Fruit fly (Drosophila melanogaster) whole organism, embryonic: ENCODE measurements around the gene PIG-S.

ENCODE experiments used
- Atf3 ChIP-seq: fragments of 200-800 bp; sonication (Bioruptor generic); optimal IDR thresholded peaks from 3 replicates; lab custom pipeline; 2016; ENCODE audit warnings: missing biosample characterization, missing genetic modification characterization
- BtbVII ChIP-seq: fragments of 200-800 bp; sonication (Bioruptor generic); optimal IDR thresholded peaks from 3 replicates; lab custom pipeline; 2017; ENCODE audit warnings: missing biosample characterization, mild to moderate bottlenecking, missing genetic modification characterization
- CG11456 ChIP-seq: fragments of 200-800 bp; sonication (Bioruptor generic); IDR thresholded peaks from 3 replicates; pipeline ENCODE4 v1.3.6; 2022; ENCODE audit warnings: missing biosample characterization, missing genetic modification characterization
- CG11695 ChIP-seq: fragments of 200-800 bp; sonication (Bioruptor generic); IDR thresholded peaks from 3 replicates; pipeline ENCODE4 v1.3.6; 2022; ENCODE audit warnings: missing biosample characterization, missing genetic modification characterization
- CG14667 ChIP-seq: fragments of 200-800 bp; sonication (Bioruptor generic); IDR thresholded peaks from 2 replicates; pipeline ENCODE4 v1.3.6; 2022; ENCODE audit warnings: missing biosample characterization, missing genetic modification characterization
- CG15073 ChIP-seq: fragments of 200-800 bp; sonication (Bioruptor generic); optimal IDR thresholded peaks from 2 replicates; lab custom pipeline; 2016; ENCODE audit warnings: missing biosample characterization, missing genetic modification characterization
- CG16863 ChIP-seq: fragments of 200-800 bp; sonication (Bioruptor generic); optimal IDR thresholded peaks from 3 replicates; lab custom pipeline; 2016; ENCODE audit warnings: missing biosample characterization, missing genetic modification characterization
- CG18764 ChIP-seq: fragments of 200-800 bp; sonication (Bioruptor generic); optimal IDR thresholded peaks from 3 replicates; lab custom pipeline; 2016; ENCODE audit warnings: missing biosample characterization, missing genetic modification characterization
- CG2120 ChIP-seq: fragments of 200-800 bp; sonication (Bioruptor generic); optimal IDR thresholded peaks from 3 replicates; lab custom pipeline; 2016; ENCODE audit warnings: missing biosample characterization, missing genetic modification characterization
- CG3065 ChIP-seq: fragments of 200-800 bp; sonication (Bioruptor generic); optimal IDR thresholded peaks from 2 replicates; lab custom pipeline; 2016; ENCODE audit warnings: missing biosample characterization, missing genetic modification characterization
- CG34422 ChIP-seq: fragments of 200-800 bp; sonication (Bioruptor generic); IDR thresholded peaks from 3 replicates; pipeline ENCODE4 v1.3.6; 2022; ENCODE audit warnings: missing biosample characterization, missing genetic modification characterization
- CG5180 ChIP-seq: fragments of 200-800 bp; sonication (Bioruptor generic); optimal IDR thresholded peaks from 3 replicates; lab custom pipeline; 2017; ENCODE audit warnings: missing biosample characterization, missing genetic modification characterization, mild to moderate bottlenecking, moderate library complexity, missing genetic modification reagents
- CG6175 ChIP-seq: fragments of 200-800 bp; sonication (Bioruptor generic); IDR thresholded peaks from 3 replicates; pipeline ENCODE4 v1.3.6; 2022; ENCODE audit warnings: missing biosample characterization, missing genetic modification characterization
- CG6765 ChIP-seq: fragments of 200-800 bp; sonication (Bioruptor generic); optimal IDR thresholded peaks from 3 replicates; lab custom pipeline; 2017; ENCODE audit warnings: missing biosample characterization, mild to moderate bottlenecking, missing genetic modification characterization
- CG7786 ChIP-seq: fragments of 200-800 bp; sonication (Bioruptor generic); optimal IDR thresholded peaks from 2 replicates; lab custom pipeline; 2016; ENCODE audit warnings: missing biosample characterization, missing genetic modification characterization
- CG8281 ChIP-seq: fragments of 200-800 bp; sonication (Bioruptor generic); optimal IDR thresholded peaks from 2 replicates; lab custom pipeline; 2018; ENCODE audit warnings: missing biosample characterization, mild to moderate bottlenecking, missing genetic modification characterization, moderate library complexity
- CHES-1-like ChIP-seq: fragments of 200-800 bp; sonication (Bioruptor generic); optimal IDR thresholded peaks from 2 replicates; lab custom pipeline; 2016; ENCODE audit warnings: missing biosample characterization, missing genetic modification characterization
- CTCF ChIP-seq: fragments of 200-800 bp; sonication (Bioruptor generic); optimal IDR thresholded peaks from 2 replicates; lab custom pipeline; 2017; ENCODE audit warnings: missing biosample characterization, mild to moderate bottlenecking, missing genetic modification characterization, moderate library complexity
- Chrac-16 ChIP-seq: fragments of 200-800 bp; sonication (Bioruptor generic); optimal IDR thresholded peaks from 3 replicates; lab custom pipeline; 2016; ENCODE audit warnings: missing biosample characterization, missing genetic modification characterization
- CkIIα-i1 ChIP-seq: fragments of 200-800 bp; sonication (Bioruptor generic); IDR thresholded peaks from 2 replicates; pipeline ENCODE4 v1.3.6; 2022; ENCODE audit warnings: missing biosample characterization, missing genetic modification characterization
- D ChIP-seq, 2 experiments: fragments of 200-800 bp in 1 of 2; fragments of >200 bp in 1 of 2; sonication (Bioruptor generic) in 1 of 2; optimal IDR thresholded peaks; 2 replicates in 1 of 2; 3 replicates in 1 of 2; lab custom pipeline; 2017; ENCODE audit warnings: mild to moderate bottlenecking in 1 of 2, missing biosample characterization in 1 of 2, missing genetic modification characterization in 1 of 2, missing genetic modification reagents in 1 of 2
- D19A ChIP-seq: fragments of 200-800 bp; optimal IDR thresholded peaks from 3 replicates; lab custom pipeline; 2019; ENCODE audit warnings: missing biosample characterization, mild to moderate bottlenecking, missing genetic modification characterization, moderate library complexity
- Dek ChIP-seq: fragments of 200-800 bp; sonication (Bioruptor generic); optimal IDR thresholded peaks from 3 replicates; lab custom pipeline; 2019; ENCODE audit warnings: missing biosample characterization, mild to moderate bottlenecking, missing genetic modification characterization, moderate library complexity
- Dfd ChIP-seq, 2 experiments: fragments of >200 bp; optimal IDR thresholded peaks; 2 replicates each; lab custom pipeline; 2017; ENCODE audit warnings: missing biosample characterization in 2 of 2, missing genetic modification characterization in 2 of 2
- Dip2 ChIP-seq: fragments of 200-800 bp; sonication (Bioruptor generic); IDR thresholded peaks from 2 replicates; pipeline ENCODE4 v1.3.6; 2022; ENCODE audit warnings: missing biosample characterization, missing genetic modification characterization
- Dip3 ChIP-seq: fragments of 200-800 bp; sonication (Bioruptor generic); optimal IDR thresholded peaks from 3 replicates; lab custom pipeline; 2016; ENCODE audit warnings: missing biosample characterization, missing genetic modification characterization
- H15 ChIP-seq: fragments of 200-800 bp; sonication (Bioruptor generic); IDR thresholded peaks from 3 replicates; pipeline ENCODE4 v1.3.6; 2022; ENCODE audit warnings: missing biosample characterization, missing genetic modification characterization
- Hr3 ChIP-seq: fragments of 200-800 bp; sonication (Bioruptor generic); optimal IDR thresholded peaks from 3 replicates; lab custom pipeline; 2016; ENCODE audit warnings: missing biosample characterization, missing genetic modification characterization
- Mad ChIP-seq: fragments of 200-800 bp; sonication (Bioruptor generic); optimal IDR thresholded peaks from 2 replicates; lab custom pipeline; 2016; ENCODE audit warnings: missing biosample characterization, missing genetic modification characterization
- Nf-YC ChIP-seq: fragments of 200-800 bp; optimal IDR thresholded peaks from 3 replicates; lab custom pipeline; 2019; ENCODE audit warnings: missing biosample characterization, mild to moderate bottlenecking, missing genetic modification characterization, moderate library complexity
- aop ChIP-seq: fragments of 200-800 bp; sonication (Bioruptor generic); IDR thresholded peaks from 2 replicates; pipeline ENCODE4 v1.3.6; 2022; ENCODE audit warnings: missing biosample characterization, missing genetic modification characterization
- dati ChIP-seq: fragments of 200-800 bp; sonication (Bioruptor generic); IDR thresholded peaks from 2 replicates; pipeline ENCODE4 v1.3.6; 2022; ENCODE audit warnings: missing biosample characterization, missing genetic modification characterization
- eve ChIP-seq, 2 experiments: fragments of >200 bp; optimal IDR thresholded peaks; 2 replicates each; lab custom pipeline; 2017; ENCODE audit warnings: missing biosample characterization in 2 of 2, missing genetic modification characterization in 2 of 2
- ewg ChIP-seq: fragments of 200-800 bp; sonication (Bioruptor generic); optimal IDR thresholded peaks from 3 replicates; lab custom pipeline; 2017; ENCODE audit warnings: mild to moderate bottlenecking, missing biosample characterization, missing genetic modification reagents, missing genetic modification characterization
- fd64A ChIP-seq: fragments of 200-800 bp; sonication (Bioruptor generic); optimal IDR thresholded peaks from 3 replicates; lab custom pipeline; 2018; ENCODE audit warnings: missing biosample characterization, mild to moderate bottlenecking, missing genetic modification characterization
- hbn ChIP-seq: fragments of 200-800 bp; sonication (Bioruptor generic); IDR thresholded peaks from 2 replicates; pipeline ENCODE4 v1.3.6; 2022; ENCODE audit warnings: missing biosample characterization, missing genetic modification characterization; ENCODE audit not compliant: partially characterized antibody
- jigr1 ChIP-seq: fragments of 200-800 bp; sonication (Bioruptor generic); IDR thresholded peaks from 3 replicates; pipeline ENCODE4 v1.3.6; 2022; ENCODE audit warnings: missing biosample characterization, missing genetic modification characterization
- lbe ChIP-seq: fragments of 200-800 bp; sonication (Bioruptor generic); optimal IDR thresholded peaks from 2 replicates; lab custom pipeline; 2016; ENCODE audit warnings: missing biosample characterization, mild to moderate bottlenecking, missing genetic modification characterization
- lola ChIP-seq, 3 experiments: fragments of >200 bp in 2 of 3; fragments of 200-800 bp in 1 of 3; sonication (Bioruptor generic) in 1 of 3; optimal IDR thresholded peaks; 2 replicates each; lab custom pipeline; 2017 to 2019; ENCODE audit warnings: missing biosample characterization in 3 of 3, missing genetic modification characterization in 3 of 3, mild to moderate bottlenecking in 1 of 3, moderate library complexity in 1 of 3
- mam ChIP-seq: fragments of 200-800 bp; sonication (Bioruptor generic); optimal IDR thresholded peaks from 3 replicates; lab custom pipeline; 2016; ENCODE audit warnings: missing biosample characterization, missing genetic modification characterization
- oc ChIP-seq: fragments of 200-800 bp; sonication (Bioruptor generic); optimal IDR thresholded peaks from 2 replicates; lab custom pipeline; 2018; ENCODE audit warnings: missing biosample characterization, mild to moderate bottlenecking, missing genetic modification characterization, moderate library complexity
- pita ChIP-seq: fragments of 200-800 bp; sonication (Bioruptor generic); optimal IDR thresholded peaks from 2 replicates; lab custom pipeline; 2017; ENCODE audit warnings: missing biosample characterization, mild to moderate bottlenecking, missing genetic modification characterization
- scrt ChIP-seq: fragments of 200-800 bp; sonication (Bioruptor generic); optimal IDR thresholded peaks from 2 replicates; lab custom pipeline; 2018; ENCODE audit warnings: missing biosample characterization, mild to moderate bottlenecking, missing genetic modification characterization, moderate library complexity
- shn ChIP-seq: fragments of 200-800 bp; sonication (Bioruptor generic); optimal IDR thresholded peaks from 3 replicates; lab custom pipeline; 2016; ENCODE audit warnings: missing biosample characterization, missing genetic modification characterization
- sna ChIP-seq: fragments of 200-800 bp; sonication (Bioruptor generic); IDR thresholded peaks from 2 replicates; pipeline ENCODE4 v1.3.6; 2022; ENCODE audit warnings: missing biosample characterization, missing genetic modification characterization; ENCODE audit not compliant: partially characterized antibody
- tap ChIP-seq: fragments of 200-800 bp; optimal IDR thresholded peaks from 3 replicates; lab custom pipeline; 2019; ENCODE audit warnings: missing biosample characterization, mild to moderate bottlenecking, missing genetic modification characterization, moderate library complexity
- tin ChIP-seq: fragments of 200-800 bp; sonication (Bioruptor generic); optimal IDR thresholded peaks from 3 replicates; lab custom pipeline; 2016; ENCODE audit warnings: missing biosample characterization, missing genetic modification characterization
- wor ChIP-seq: fragments of 200-800 bp; sonication (Bioruptor generic); IDR thresholded peaks from 2 replicates; pipeline ENCODE4 v1.3.6; 2022; ENCODE audit warnings: missing biosample characterization, missing genetic modification characterization
- zen2 ChIP-seq: fragments of 200-800 bp; sonication (Bioruptor generic); IDR thresholded peaks from 3 replicates; pipeline ENCODE4 v1.3.6; 2022; ENCODE audit warnings: missing biosample characterization, missing genetic modification characterization; ENCODE audit not compliant: partially characterized antibody

Gene PIG-S

dm6 chr3R:24944920-24945853 is 27.5 kb upstream of the PIG-S start, which contains the start of the genes ssh and Nmnat (continued):
- no peak for TF ChIP-seq oc (tag; lab: Kevin White, UChicago)
- TF ChIP-seq CTCF = no peak
- no peak for TF ChIP-seq eve (GFP tag; optimal IDR thresholded peaks at IDR 0.05; lab: Kevin White, UChicago)
- no peak for TF ChIP-seq jigr1
- TF ChIP-seq CG34422 = no peak
- TF ChIP-seq Nf-YC (tag; lab: Kevin White, UChicago) = no peak
- TF ChIP-seq CG3065 (GFP tag; lab: Kevin White, UChicago) = no peak
- no peak for TF ChIP-seq D19A
- no peak for TF ChIP-seq CG11456 (GFP tag; lab: Robert Waterston, UW)
- no peak for TF ChIP-seq dati (GFP tag; lab: Robert Waterston, UW)
- peak in 1 of 3 experiments; percentile 48 for TF ChIP-seq lola (GFP tag; optimal IDR thresholded peaks at IDR 0.05; lab: Kevin White, UChicago)
- no peak for TF ChIP-seq Dfd (GFP tag; optimal IDR thresholded peaks at IDR 0.05; lab: Kevin White, UChicago)
- no peak for TF ChIP-seq CG15073 (GFP tag; lab: Kevin White, UChicago)
- TF ChIP-seq wor (GFP tag; lab: Robert Waterston, UW) = no peak
- TF ChIP-seq pita = no peak
- peak; percentile 65; the same call in 1 of the 3 replicates for TF ChIP-seq zen2 (GFP tag; lab: Robert Waterston, UW)
- TF ChIP-seq CG7786 (GFP tag; lab: Kevin White, UChicago) = peak; percentile 10
- TF ChIP-seq CHES-1-like = peak; percentile 67
- TF ChIP-seq tap (tag; lab: Kevin White, UChicago) = no peak
- TF ChIP-seq Hr3 (GFP tag; lab: Kevin White, UChicago) = peak; percentile 22
- no peak for TF ChIP-seq Mad
- TF ChIP-seq shn (GFP tag; lab: Kevin White, UChicago) = no peak
- no peak for TF ChIP-seq CG6765 (GFP tag; lab: Kevin White, UChicago)
- TF ChIP-seq Dip2 (GFP tag; lab: Robert Waterston, UW) = no peak
- no peak for TF ChIP-seq CG8281 (tag; lab: Kevin White, UChicago)
- TF ChIP-seq ewg (GFP tag; lab: Kevin White, UChicago) = peak; percentile 0
- no peak for TF ChIP-seq CkIIα-i1 (GFP tag; lab: Robert Waterston, UW)
- no peak for TF ChIP-seq H15 (GFP tag; lab: Robert Waterston, UW)
- peak; percentile 37 for TF ChIP-seq mam (GFP tag; lab: Kevin White, UChicago)
- no peak for TF ChIP-seq scrt (GFP tag; lab: Kevin White, UChicago)
- TF ChIP-seq Dip3 (GFP tag; lab: Kevin White, UChicago) = peak; percentile 40
- TF ChIP-seq CG2120 (GFP tag; lab: Kevin White, UChicago) = peak; percentile 68
- no peak for TF ChIP-seq Atf3
- no peak for TF ChIP-seq Dek (tag; lab: Kevin White, UChicago)
- TF ChIP-seq CG14667 = no peak
- peak; percentile 55 for TF ChIP-seq lbe
- no peak for TF ChIP-seq CG5180 (GFP tag; lab: Kevin White, UChicago)
- TF ChIP-seq sna (GFP tag; lab: Robert Waterston, UW) = peak; percentile 77; the same call in 1 of the 2 replicates
- no peak for TF ChIP-seq CG18764
- peak; percentile 39 for TF ChIP-seq Chrac-16
- TF ChIP-seq fd64A (GFP tag; lab: Kevin White, UChicago) = no peak
- peak; percentile 10 for TF ChIP-seq tin (GFP tag; lab: Kevin White, UChicago)
- TF ChIP-seq CG6175 (GFP tag; lab: Robert Waterston, UW) = no peak
- TF ChIP-seq CG16863 (GFP tag; lab: Kevin White, UChicago) = no peak
- TF ChIP-seq CG11695 (GFP tag; lab: Robert Waterston, UW) = no peak
- TF ChIP-seq hbn (GFP tag; lab: Robert Waterston, UW) = peak; percentile 77
- TF ChIP-seq D (optimal IDR thresholded peaks at IDR 0.05; lab: Kevin White, UChicago) = peak; percentile 49
- no peak for TF ChIP-seq D (GFP tag; optimal IDR thresholded peaks at IDR 0.05; lab: Kevin White, UChicago)
- no peak for TF ChIP-seq aop (GFP tag; lab: Robert Waterston, UW)
- TF ChIP-seq BtbVII (GFP tag; lab: Kevin White, UChicago) = no peak
